Worm (Caenorhabditis elegans): ENCODE measurements around the gene F23H11.4.

DNA sequence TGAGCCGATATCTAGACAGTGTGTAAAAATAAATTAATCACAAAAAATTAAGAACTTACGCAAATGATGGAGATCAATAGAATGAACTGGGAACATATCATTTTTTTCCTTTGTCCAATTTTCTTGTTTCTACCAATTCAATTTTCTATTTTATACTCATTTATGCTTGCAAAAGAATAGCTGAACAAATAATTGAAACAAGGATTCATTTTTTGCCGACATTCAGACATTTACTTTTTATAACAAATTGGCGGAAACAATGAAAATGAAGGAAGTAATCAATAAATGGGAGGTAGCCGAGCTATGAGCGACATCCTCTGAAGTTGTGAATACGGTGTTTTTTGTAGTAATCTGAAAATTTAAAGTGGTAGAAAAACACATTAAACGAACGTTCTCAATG, 9.6 kb upstream of the F23H11.4 start, which contains the start of gene idpp-13:
- TF ChIP-seq pha-4 (tag; optimal IDR thresholded peaks at IDR 0.05) (no peak), madf-2 (tag; optimal IDR thresholded peaks at IDR 0.05) (no peak), ceh-9 (tag; optimal IDR thresholded peaks at IDR 0.05) (no peak), sdc-2 (tag; optimal IDR thresholded peaks at IDR 0.05) (no peak), pqm-1 (tag; optimal IDR thresholded peaks at IDR 0.05) (no peak), ceh-22 (tag; optimal IDR thresholded peaks at IDR 0.05) (no peak), syd-9 (tag; optimal IDR thresholded peaks at IDR 0.05) (no peak)

All from whole organism, late embryonic.